Fruit fly (Drosophila melanogaster) whole organism, pupa: Measurements from ENCODE around the gene Takl2.

Experiments used
- CG10348 ChIP-seq: fragments of 200-800 bp; sonication (Bioruptor generic); IDR thresholded peaks from 2 replicates; pipeline ENCODE4 v1.3.6; 2022; ENCODE audit warnings: missing biosample characterization, missing genetic modification characterization
- CG12605 ChIP-seq: fragments of 200-800 bp; sonication (Bioruptor generic); IDR thresholded peaks from 2 replicates; pipeline ENCODE4 v1.3.6; 2022; ENCODE audit warnings: missing biosample characterization, missing genetic modification characterization
- CG13204 ChIP-seq: fragments of 200-800 bp; sonication (Bioruptor generic); optimal IDR thresholded peaks from 2 replicates; lab custom pipeline; 2018; ENCODE audit warnings: missing biosample characterization, mild to moderate bottlenecking, missing genetic modification characterization, moderate library complexity
- CG14655 ChIP-seq: fragments of 200-800 bp; sonication (Bioruptor generic); optimal IDR thresholded peaks from 3 replicates; lab custom pipeline; 2017; ENCODE audit warnings: mild to moderate bottlenecking, missing biosample characterization, missing genetic modification reagents, missing genetic modification characterization
- CG15710 ChIP-seq: fragments of 200-800 bp; sonication (Bioruptor generic); optimal IDR thresholded peaks from 2 replicates; lab custom pipeline; 2018; ENCODE audit warnings: missing biosample characterization, mild to moderate bottlenecking, missing genetic modification characterization, moderate library complexity
- CG17806 ChIP-seq: fragments of 200-800 bp; sonication (Bioruptor generic); optimal IDR thresholded peaks from 2 replicates; lab custom pipeline; 2018; ENCODE audit warnings: missing biosample characterization, mild to moderate bottlenecking, missing genetic modification characterization, moderate library complexity
- CG32121 ChIP-seq: fragments of 200-800 bp; sonication (Bioruptor generic); IDR thresholded peaks from 2 replicates; pipeline ENCODE4 v1.3.6; 2022; ENCODE audit warnings: missing biosample characterization, missing genetic modification characterization
- CG34367 ChIP-seq: fragments of 200-800 bp; sonication (Bioruptor generic); optimal IDR thresholded peaks from 2 replicates; lab custom pipeline; 2018; ENCODE audit warnings: missing biosample characterization, mild to moderate bottlenecking, missing genetic modification characterization
- CG4496 ChIP-seq: fragments of 200-800 bp; sonication (Bioruptor generic); IDR thresholded peaks from 3 replicates; pipeline ENCODE4 v1.3.6; 2022; ENCODE audit warnings: missing biosample characterization, missing genetic modification characterization
- CG8159 ChIP-seq: fragments of 200-800 bp; sonication (Bioruptor generic); optimal IDR thresholded peaks from 3 replicates; lab custom pipeline; 2018; ENCODE audit warnings: missing biosample characterization, mild to moderate bottlenecking, missing genetic modification characterization, moderate library complexity
- CG8301 ChIP-seq: fragments of 200-800 bp; sonication (Bioruptor generic); optimal IDR thresholded peaks from 2 replicates; lab custom pipeline; 2018; ENCODE audit warnings: missing biosample characterization, mild to moderate bottlenecking, missing genetic modification characterization
- CG9948 ChIP-seq: fragments of 200-800 bp; sonication (Bioruptor generic); optimal IDR thresholded peaks from 2 replicates; lab custom pipeline; 2018; ENCODE audit warnings: missing biosample characterization, mild to moderate bottlenecking, missing genetic modification characterization, moderate library complexity
- D1 ChIP-seq: fragments of 200-800 bp; sonication (Bioruptor generic); optimal IDR thresholded peaks from 2 replicates; lab custom pipeline; 2018; ENCODE audit warnings: missing biosample characterization, mild to moderate bottlenecking, missing genetic modification characterization, moderate library complexity
- EcR ChIP-seq: fragments of 200-800 bp; sonication (Bioruptor generic); optimal IDR thresholded peaks from 3 replicates; lab custom pipeline; 2019; ENCODE audit warnings: missing biosample characterization, missing genetic modification characterization, mild to moderate bottlenecking, moderate library complexity, missing genetic modification reagents
- Ets98B ChIP-seq: fragments of 200-800 bp; sonication (Bioruptor generic); IDR thresholded peaks from 2 replicates; pipeline ENCODE4 v1.3.6; 2022; ENCODE audit warnings: missing biosample characterization, missing genetic modification characterization
- Pif1A ChIP-seq: fragments of 200-800 bp; sonication (Bioruptor generic); optimal IDR thresholded peaks from 3 replicates; lab custom pipeline; 2016; ENCODE audit warnings: missing biosample characterization, missing genetic modification characterization
- Pif1B ChIP-seq: fragments of 200-800 bp; sonication (Bioruptor generic); optimal IDR thresholded peaks from 3 replicates; lab custom pipeline; 2016; ENCODE audit warnings: missing biosample characterization, missing genetic modification characterization
- Snoo ChIP-seq: fragments of 200-800 bp; sonication (Bioruptor generic); optimal IDR thresholded peaks from 3 replicates; lab custom pipeline; 2017; ENCODE audit warnings: missing biosample characterization, mild to moderate bottlenecking, missing genetic modification characterization, inconsistent platforms
- fd96Ca ChIP-seq: fragments of 200-800 bp; sonication (Bioruptor generic); IDR thresholded peaks from 3 replicates; pipeline ENCODE4 v1.3.6; 2022; ENCODE audit warnings: missing biosample characterization, missing genetic modification characterization
- gl ChIP-seq: fragments of 200-800 bp; sonication (Bioruptor generic); optimal IDR thresholded peaks from 2 replicates; lab custom pipeline; 2018; ENCODE audit warnings: missing biosample characterization, mild to moderate bottlenecking, missing genetic modification characterization
- rn ChIP-seq: fragments of 200-800 bp; sonication (Bioruptor generic); IDR thresholded peaks from 2 replicates; pipeline ENCODE4 v1.3.6; 2022; ENCODE audit warnings: missing biosample characterization, missing genetic modification characterization

The Takl2 gene

dm6 chr3R:22719607-22719949 is 14.1 kb downstream of the Takl2 start:
- no peak for TF ChIP-seq CG15710 (tag; lab: Kevin White, UChicago)
- no peak for TF ChIP-seq Snoo (tag; lab: Kevin White, UChicago)
- no peak for TF ChIP-seq Pif1A (GFP tag; lab: Kevin White, UChicago)
- no peak for TF ChIP-seq CG10348 (GFP tag; lab: Robert Waterston, UW)
- TF ChIP-seq CG8301, result no peak
- TF ChIP-seq fd96Ca (GFP tag; lab: Robert Waterston, UW), result no peak
- TF ChIP-seq CG32121 (GFP tag; lab: Robert Waterston, UW), result no peak
- TF ChIP-seq CG17806 (tag; lab: Kevin White, UChicago), result no peak
- TF ChIP-seq EcR (GFP tag; lab: Kevin White, UChicago), result no peak

- TF ChIP-seq CG10348 (GFP tag; lab: Robert Waterston, UW) (no peak), rn (GFP tag; lab: Robert Waterston, UW) (no peak), CG34367 (tag; lab: Kevin White, UChicago) (no peak), Snoo (tag; lab: Kevin White, UChicago) (no peak), D1 (no peak), CG32121 (GFP tag; lab: Robert Waterston, UW) (no peak), Ets98B (GFP tag; lab: Robert Waterston, UW) (no peak), Pif1B (GFP tag; lab: Kevin White, UChicago) (no peak), CG8301 (no peak), CG12605 (GFP tag; lab: Robert Waterston, UW) (no peak), CG9948 (tag; lab: Kevin White, UChicago) (no peak), CG4496 (no peak), CG14655 (no peak), EcR (GFP tag; lab: Kevin White, UChicago) (no peak)
These were observed 14.6 kb downstream of the Takl2 start for dm6 chr3R:22718937-22719606.

DNA sequence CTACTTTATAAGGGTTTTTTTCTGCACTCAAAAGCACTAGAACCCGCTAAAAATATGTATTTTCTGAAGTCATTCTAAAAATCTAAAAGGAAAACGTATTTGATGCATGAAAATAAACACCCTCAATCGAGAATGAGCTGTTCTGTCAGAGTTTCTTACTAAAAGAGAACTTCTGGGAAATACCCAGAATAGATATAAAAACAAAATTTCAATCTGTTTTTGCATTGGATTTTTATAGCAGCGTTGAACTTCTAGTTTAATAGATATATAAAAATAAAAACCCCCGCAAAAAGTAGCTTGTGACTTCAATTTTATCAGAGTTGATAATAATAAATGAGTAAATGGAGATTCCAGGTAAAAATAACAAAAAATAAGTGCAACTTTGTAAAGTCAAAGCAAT is 15.2 kb downstream of the Takl2 start:
- TF ChIP-seq CG9948 (tag; lab: Kevin White, UChicago) (no peak), CG34367 (tag; lab: Kevin White, UChicago) (no peak), CG32121 (GFP tag; lab: Robert Waterston, UW) (no peak), CG8159 (tag; lab: Kevin White, UChicago) (no peak), CG8301 (no peak), Snoo (tag; lab: Kevin White, UChicago) (no peak), CG4496 (no peak), fd96Ca (GFP tag; lab: Robert Waterston, UW) (no peak)

- TF ChIP-seq rn (GFP tag; lab: Robert Waterston, UW) (no peak), CG15710 (tag; lab: Kevin White, UChicago) (no peak), D1 (no peak), Ets98B (GFP tag; lab: Robert Waterston, UW) (no peak), CG9948 (tag; lab: Kevin White, UChicago) (no peak)
These were observed 15.8 kb downstream of the Takl2 start for dm6 chr3R:22717863-22718262.

DNA sequence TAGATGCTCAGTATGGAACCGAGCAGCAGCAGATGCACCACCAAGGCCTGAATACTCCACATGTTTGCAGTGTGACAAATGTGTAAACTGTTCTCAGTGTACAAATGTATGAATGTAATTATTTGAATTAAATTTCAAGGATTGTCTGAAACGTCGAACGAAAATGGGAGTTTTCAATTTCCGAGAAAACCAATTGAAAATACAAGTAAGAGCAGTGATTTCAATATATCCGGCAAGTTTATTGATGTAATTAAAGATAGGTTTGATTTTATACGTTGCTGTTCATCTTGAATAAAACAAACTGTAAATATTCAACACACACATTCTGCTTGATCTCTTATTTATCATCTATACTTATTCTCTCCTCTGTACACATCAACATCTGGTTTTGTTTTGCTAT is 23.0 kb downstream of the Takl2 start, which contains the start of gene CG4907:
Gene CG4907, minus strand, starts transcription at position 101 of the 400 bp plus-strand sequence.
- no peak for TF ChIP-seq CG13204 (GFP tag; lab: Kevin White, UChicago)
- no peak for TF ChIP-seq CG34367 (tag; lab: Kevin White, UChicago)
- no peak for TF ChIP-seq CG32121 (GFP tag; lab: Robert Waterston, UW)
- TF ChIP-seq Pif1B (GFP tag; lab: Kevin White, UChicago), result no peak
- TF ChIP-seq Pif1A (GFP tag; lab: Kevin White, UChicago), result no peak
- TF ChIP-seq CG12605 (GFP tag; lab: Robert Waterston, UW), result no peak

DNA sequence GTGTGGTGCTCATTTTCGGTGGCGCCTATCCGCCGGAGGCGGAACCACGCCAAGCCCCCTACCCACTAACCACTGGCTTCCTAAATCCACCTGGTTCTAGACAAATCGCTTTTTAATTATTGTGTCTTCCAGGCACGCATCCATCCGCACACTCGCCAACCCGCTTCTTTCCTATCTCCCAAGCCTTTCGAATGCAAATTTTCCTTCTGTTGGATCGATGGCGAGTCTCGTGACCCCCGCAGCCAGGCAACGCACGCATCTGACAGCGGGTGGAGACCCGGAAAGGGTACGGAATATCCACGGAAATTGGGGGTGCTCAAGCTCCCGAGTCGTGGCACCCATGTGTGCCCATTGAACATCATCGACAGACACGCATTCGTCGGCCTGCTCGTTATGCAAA is 26.5 kb downstream of the Takl2 start, which contains the start of gene CG13842:
Gene CG13842, minus strand, starts transcription at position 101 of the 400 bp plus-strand sequence.
- TF ChIP-seq fd96Ca (GFP tag; lab: Robert Waterston, UW) (no peak), CG9948 (tag; lab: Kevin White, UChicago) (no peak), D1 (no peak), CG8301 (no peak), Pif1B (GFP tag; lab: Kevin White, UChicago) (no peak), EcR (GFP tag; lab: Kevin White, UChicago) (no peak), CG8159 (tag; lab: Kevin White, UChicago) (no peak), CG14655 (no peak), CG12605 (GFP tag; lab: Robert Waterston, UW) (no peak), Pif1A (GFP tag; lab: Kevin White, UChicago) (no peak), CG17806 (tag; lab: Kevin White, UChicago) (no peak), CG13204 (GFP tag; lab: Kevin White, UChicago) (no peak), CG32121 (GFP tag; lab: Robert Waterston, UW) (no peak), gl (tag; lab: Kevin White, UChicago) (no peak), CG34367 (tag; lab: Kevin White, UChicago) (no peak)
- TF ChIP-seq, all 21 proteins: peak for 0

dm6 chr3R:22701793-22702192 is 31.9 kb downstream of the Takl2 start, which contains the start of the genes CG6972 and CCAP:
Gene CG6972, plus strand, starts transcription at chr3R:22702007.
Gene CCAP, minus strand, starts transcription at chr3R:22702084.
- no peak for TF ChIP-seq CG34367 (tag; lab: Kevin White, UChicago)
- 0 out of 2 replicates have a peak, but pooled peaks have one; percentile 28 for TF ChIP-seq CG32121 (GFP tag; lab: Robert Waterston, UW)
